Worm (Caenorhabditis elegans): ENCODE results near the gene T02G5.15.

DNA sequence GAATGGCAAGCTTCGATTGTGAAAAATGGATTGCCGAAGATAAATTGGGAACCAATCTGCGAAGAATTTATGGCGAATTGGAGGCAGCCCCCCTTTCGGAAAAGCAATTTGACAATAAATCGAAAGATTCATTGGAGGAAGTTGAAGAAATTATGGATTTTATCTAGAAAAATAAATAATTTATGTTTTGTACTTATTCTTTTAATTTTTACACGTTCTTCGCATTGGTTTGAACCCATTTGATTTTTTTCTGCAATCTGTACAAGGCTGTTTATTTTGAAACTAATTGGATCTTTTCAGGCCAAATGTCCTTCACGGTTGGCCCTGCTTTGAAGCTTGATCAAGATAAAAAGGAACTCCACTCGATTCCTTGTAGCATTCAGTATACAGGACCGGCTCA, 31.1 kb upstream of the T02G5.15 start, which contains the start of gene ZK1127.13:
- TF ChIP-seq him-1 (tag; optimal IDR thresholded peaks at IDR 0.05), result no peak
- no peak for TF ChIP-seq W03F9.2 (tag; optimal IDR thresholded peaks at IDR 0.05)
- TF ChIP-seq dao-5 (tag; optimal IDR thresholded peaks at IDR 0.05), result no peak
